Worm (Caenorhabditis elegans) whole organism, late embryonic: ENCODE data around the gene F53C3.7.

Experiments
- C38D4.7 ChIP-seq: fragments of 200-800 bp; sonication (Bioruptor generic); optimal IDR thresholded peaks from 2 replicates; lab custom pipeline; 2018; ENCODE audit warnings: mild to moderate bottlenecking, missing genetic modification characterization, moderate library complexity, missing compliant biosample characterization
- ama-1 ChIP-seq: fragments of 150-350 bp; optimal IDR thresholded peaks from 2 replicates; lab custom pipeline; 2014
- eyg-1 ChIP-seq: sonication (generic microtip); optimal IDR thresholded peaks from 2 replicates; lab custom pipeline; 2016; ENCODE audit warnings: missing genotype, missing genetic modification characterization, missing compliant biosample characterization
- nhr-11 ChIP-seq: fragments of 150-350 bp; optimal IDR thresholded peaks from 2 replicates; lab custom pipeline; 2014; ENCODE audit warnings: missing biosample characterization, missing genetic modification characterization
- pag-3 ChIP-seq: sonication (generic microtip); optimal IDR thresholded peaks from 2 replicates; lab custom pipeline; 2016; ENCODE audit warnings: missing compliant biosample characterization, missing genetic modification characterization, borderline replicate concordance
- pqm-1 ChIP-seq: sonication (generic microtip); optimal IDR thresholded peaks from 2 replicates; lab custom pipeline; 2016; ENCODE audit warnings: missing genetic modification characterization, missing compliant biosample characterization
- sox-2 ChIP-seq: fragments of 200-800 bp; sonication (Bioruptor generic); IDR thresholded peaks from 2 replicates; pipeline ENCODE4 v1.3.6; 2022; ENCODE audit warnings: missing genetic modification reagents, missing genetic modification characterization, missing compliant biosample characterization
- ztf-16 ChIP-seq: sonication (generic microtip); optimal IDR thresholded peaks from 2 replicates; lab custom pipeline; 2017; ENCODE audit warnings: missing genetic modification characterization, missing compliant biosample characterization

DNA sequence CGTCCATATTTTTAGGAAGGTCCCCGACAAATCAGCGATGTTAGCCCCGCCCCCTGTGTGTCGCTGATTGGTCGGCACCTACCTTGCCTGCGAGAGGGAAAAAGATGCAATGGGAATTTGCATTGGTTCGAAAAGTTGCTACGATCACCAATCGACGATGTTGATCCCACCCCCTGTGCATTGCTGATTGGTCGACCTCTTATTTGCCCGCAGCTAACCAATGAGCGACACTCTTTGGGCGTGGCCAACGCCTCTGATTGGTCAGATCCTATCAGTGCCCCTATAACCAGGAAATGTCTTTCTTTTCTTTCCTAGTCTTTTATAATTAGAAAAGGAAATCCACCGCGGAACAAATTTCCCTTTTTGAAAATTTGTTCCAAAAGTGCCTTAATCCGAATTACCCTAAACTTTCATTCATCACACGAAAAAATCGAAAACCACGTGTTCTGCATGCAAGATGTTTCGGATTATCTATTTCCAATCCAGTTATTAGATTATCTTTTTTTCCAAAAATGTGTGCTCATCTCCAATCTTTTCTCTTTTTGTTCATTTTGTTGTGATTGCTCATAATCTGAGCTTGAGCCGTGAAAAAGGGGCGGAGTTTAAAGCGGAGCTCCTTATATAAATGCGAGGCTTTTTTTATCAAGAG, 23.3 kb downstream of the F53C3.7 start:
- TF ChIP-seq ama-1 (no peak), pqm-1 (tag; lab: Kevin White, UChicago) (no peak), nhr-11 (tag; lab: Kevin White, UChicago) (no peak), sox-2 (GFP tag; lab: Robert Waterston, UW) (no peak), eyg-1 (no peak), C38D4.7 (GFP tag; lab: Kevin White, UChicago) (no peak), ztf-16 (tag; lab: Kevin White, UChicago) (no peak), pag-3 (tag; lab: Kevin White, UChicago) (no peak)
